Worm (Caenorhabditis elegans): ENCODE measurements around the gene F43E2.6.

Gene F43E2.6

ce11 chrII:7319471-7319870 lies 49.2 kb downstream of the F43E2.6 start (continued):
- TF ChIP-seq hmg-1.1 (GFP tag; IDR thresholded peaks at IDR 0.05) (peak; percentile 49; the same call in 1 of the 2 replicates), Y48G9A.11 (GFP tag; IDR thresholded peaks at IDR 0.05) (0 out of 2 replicates have a peak, but pooled peaks have one; percentile 41), dmd-6 (GFP tag; IDR thresholded peaks at IDR 0.05) (0 out of 2 replicates have a peak, but pooled peaks have one; percentile 15), dmd-9 (GFP tag; IDR thresholded peaks at IDR 0.05) (no peak), nhr-111 (GFP tag; optimal IDR thresholded peaks at IDR 0.05) (no peak), unc-62 (GFP tag; optimal IDR thresholded peaks at IDR 0.05 in 1 of 2) (peak in 1 of 2 experiments; percentile 0), unc-62 (tag; optimal IDR thresholded peaks at IDR 0.05) (no peak), madf-5 (GFP tag; IDR thresholded peaks at IDR 0.05) (0 out of 4 replicates have a peak, but pooled peaks of 1 of the 2 experiments have one; percentile 21), snpc-1.2 (GFP tag; IDR thresholded peaks at IDR 0.05) (no peak), nhr-10 (tag; optimal IDR thresholded peaks at IDR 0.05) (no peak), nhr-41 (GFP tag; IDR thresholded peaks at IDR 0.05) (no peak), aly-2 (tag; optimal IDR thresholded peaks at IDR 0.05) (no peak), lir-3 (tag; optimal IDR thresholded peaks at IDR 0.05) (no peak), F37D6.2 (tag; optimal IDR thresholded peaks at IDR 0.05) (peak; percentile 38), saeg-2 (GFP tag; IDR thresholded peaks at IDR 0.05) (no peak), hlh-30 (tag; optimal IDR thresholded peaks at IDR 0.05; ENCODE audit: insufficient read depth) (no peak), nhr-11 (tag; optimal IDR thresholded peaks at IDR 0.05) (no peak), pha-4 (GFP tag; IDR thresholded peaks at IDR 0.05) (no peak), pha-4 (tag; optimal IDR thresholded peaks at IDR 0.05) (no peak), php-3 (GFP tag; IDR thresholded peaks at IDR 0.05) (0 out of 2 replicates have a peak, but pooled peaks have one; percentile 43), tag-97 (GFP tag; IDR thresholded peaks at IDR 0.05) (no peak), hif-1 (tag; optimal IDR thresholded peaks at IDR 0.05) (peak in 1 of 2 experiments; percentile 61), mep-1 (tag; optimal IDR thresholded peaks at IDR 0.05) (no peak), spr-1 (tag; optimal IDR thresholded peaks at IDR 0.05) (no peak), ama-1 (optimal IDR thresholded peaks at IDR 0.05) (no peak), daf-12 (tag; optimal IDR thresholded peaks at IDR 0.05) (no peak), arid-1 (GFP tag; conservative IDR thresholded peaks at IDR 0.05) (peak; percentile 64; the same call in 1 of the 2 replicates), fos-1 (tag; optimal IDR thresholded peaks at IDR 0.05) (no peak), zip-2 (tag; optimal IDR thresholded peaks at IDR 0.05) (no peak), mxl-3 (GFP tag; optimal IDR thresholded peaks at IDR 0.05) (no peak), nhr-76 (tag; optimal IDR thresholded peaks at IDR 0.05) (no peak), daf-16 (GFP tag; optimal IDR thresholded peaks at IDR 0.05) (peak in 1 of 2 experiments; percentile 55), daf-16 (tag; optimal IDR thresholded peaks at IDR 0.05) (no peak), pqm-1 (tag; optimal IDR thresholded peaks at IDR 0.05) (no peak), duxl-1 (tag; optimal IDR thresholded peaks at IDR 0.05; ENCODE audit: poor library complexity) (no peak), zfp-3 (GFP tag; conservative IDR thresholded peaks at IDR 0.05) (0 out of 2 replicates have a peak, but pooled peaks have one; percentile 43), egl-27 (tag; optimal IDR thresholded peaks at IDR 0.05) (no peak), nhr-42 (GFP tag; IDR thresholded peaks at IDR 0.05) (peak; percentile 74), Y75B8A.6 (GFP tag; IDR thresholded peaks at IDR 0.05) (0 out of 2 replicates have a peak, but pooled peaks have one; percentile 31), skn-1 (tag; optimal IDR thresholded peaks at IDR 0.05) (no peak), spr-3 (GFP tag; optimal IDR thresholded peaks at IDR 0.05) (peak; percentile 14), Y105C5A.15 (GFP tag; IDR thresholded peaks at IDR 0.05) (no peak), madf-9 (GFP tag; conservative IDR thresholded peaks at IDR 0.05) (0 out of 2 replicates have a peak, but pooled peaks have one; percentile 10)

ce11 chrII:7317468-7317867 lies 51.2 kb downstream of the F43E2.6 start, which contains the start of gene F21D12.2:
Gene F21D12.2 (plus strand): TSS chrII:7317768.
- no peak for TF ChIP-seq hmg-1.1 (GFP tag; IDR thresholded peaks at IDR 0.05)
- no peak for TF ChIP-seq lim-7 (GFP tag; IDR thresholded peaks at IDR 0.05)
- no peak for TF ChIP-seq F26F4.8 (GFP tag; conservative IDR thresholded peaks at IDR 0.05)
- TF ChIP-seq unc-62 (GFP tag; optimal IDR thresholded peaks at IDR 0.05 in 1 of 2): no peak
- no peak for TF ChIP-seq unc-62 (tag; optimal IDR thresholded peaks at IDR 0.05)
- TF ChIP-seq set-16 (GFP tag; IDR thresholded peaks at IDR 0.05): no peak
- no peak for TF ChIP-seq daf-8 (GFP tag; IDR thresholded peaks at IDR 0.05)
- TF ChIP-seq ztf-7 (tag; optimal IDR thresholded peaks at IDR 0.05): no peak
- no peak for TF ChIP-seq ZK337.2 (GFP tag; IDR thresholded peaks at IDR 0.05)
- no peak for TF ChIP-seq dmd-9 (GFP tag; IDR thresholded peaks at IDR 0.05)
- TF ChIP-seq zag-1 (tag; optimal IDR thresholded peaks at IDR 0.05): no peak
- TF ChIP-seq egl-27 (tag; optimal IDR thresholded peaks at IDR 0.05): no peak
- no peak for TF ChIP-seq F10B5.3 (tag; optimal IDR thresholded peaks at IDR 0.05)
- no peak for TF ChIP-seq php-3 (GFP tag; IDR thresholded peaks at IDR 0.05)
- TF ChIP-seq skn-1 (tag; optimal IDR thresholded peaks at IDR 0.05): no peak
- TF ChIP-seq ceh-28 (tag; optimal IDR thresholded peaks at IDR 0.05): no peak
- no peak for TF ChIP-seq ZK546.5 (tag; optimal IDR thresholded peaks at IDR 0.05)
